Fruit fly (Drosophila melanogaster): ENCODE measurements around the gene ImpL2.
A peak's percentile ranks its signal among the peaks of the same experiment; 100 is the strongest.

The ImpL2 gene

dm6 chr3L:4254301-4254834 lies 18.4 kb upstream of the ImpL2 start, which contains the start of the genes ago and CG1265 (continued):
- no peak for TF ChIP-seq hkb (optimal IDR thresholded peaks at IDR 0.05)
- no peak for TF ChIP-seq hkb (GFP tag; IDR thresholded peaks at IDR 0.05)
- no peak for TF ChIP-seq GATAe (GFP tag; conservative IDR thresholded peaks at IDR 0.05)
- peak; percentile 67 for TF ChIP-seq slbo (GFP tag; IDR thresholded peaks at IDR 0.05)
- no peak for TF ChIP-seq CG18764 (GFP tag; optimal IDR thresholded peaks at IDR 0.05)
- TF ChIP-seq CG8281 (tag; optimal IDR thresholded peaks at IDR 0.05): no peak
- no peak for TF ChIP-seq Dad (GFP tag; optimal IDR thresholded peaks at IDR 0.05)
- TF ChIP-seq gt (GFP tag; IDR thresholded peaks at IDR 0.05): no peak
- TF ChIP-seq Neu2 (GFP tag; optimal IDR thresholded peaks at IDR 0.05; ENCODE audit: borderline replicate concordance): no peak
- no peak for TF ChIP-seq mam (GFP tag; optimal IDR thresholded peaks at IDR 0.05)
- TF ChIP-seq CG12769 (tag; optimal IDR thresholded peaks at IDR 0.05): no peak
- TF ChIP-seq CG11695 (GFP tag; IDR thresholded peaks at IDR 0.05): no peak
- peak; percentile 45 for TF ChIP-seq CG1603 (tag; optimal IDR thresholded peaks at IDR 0.05)
- peak; percentile 25; the same call in 1 of the 2 replicates for TF ChIP-seq Drgx (GFP tag; IDR thresholded peaks at IDR 0.05)
- peak; percentile 54 for TF ChIP-seq Scr (GFP tag; IDR thresholded peaks at IDR 0.05; ENCODE audit: partially characterized antibody)
- TF ChIP-seq CG9876 (GFP tag; optimal IDR thresholded peaks at IDR 0.05): no peak
- peak; percentile 73 for TF ChIP-seq gfzf (GFP tag; optimal IDR thresholded peaks at IDR 0.05)
- TF ChIP-seq oc (tag; optimal IDR thresholded peaks at IDR 0.05): no peak
- TF ChIP-seq gsb-n (tag; optimal IDR thresholded peaks at IDR 0.05): no peak
- TF ChIP-seq HHEX (GFP tag; optimal IDR thresholded peaks at IDR 0.05): no peak
- peak; percentile 43; the same call in 1 of the 3 replicates for TF ChIP-seq Opbp (GFP tag; IDR thresholded peaks at IDR 0.05; ENCODE audit: partially characterized antibody)
- no peak for TF ChIP-seq CHES-1-like (GFP tag; optimal IDR thresholded peaks at IDR 0.05)
- TF ChIP-seq CG14710 (tag; optimal IDR thresholded peaks at IDR 0.05): peak; percentile 99
- no peak for TF ChIP-seq MESR4 (GFP tag; optimal IDR thresholded peaks at IDR 0.05)
- TF ChIP-seq hb (GFP tag; IDR thresholded peaks at IDR 0.05; ENCODE audit: partially characterized antibody): no peak
- TF ChIP-seq Ets65A (GFP tag): peak; percentile 63
- TF ChIP-seq ab (GFP tag; optimal IDR thresholded peaks at IDR 0.05): peak; percentile 14
- no peak for TF ChIP-seq ssp (GFP tag; IDR thresholded peaks at IDR 0.05)
- no peak for TF ChIP-seq Rx (GFP tag; IDR thresholded peaks at IDR 0.05)
- TF ChIP-seq ash1 (GFP tag; optimal IDR thresholded peaks at IDR 0.05): no peak
- no peak for TF ChIP-seq croc (GFP tag; conservative IDR thresholded peaks at IDR 0.05)
- no peak for TF ChIP-seq nerfin-1 (tag; optimal IDR thresholded peaks at IDR 0.05)
- TF ChIP-seq Dll (GFP tag; IDR thresholded peaks at IDR 0.05; ENCODE audit: partially characterized antibody): peak; percentile 39; the same call in 2 of the 4 replicates
- TF ChIP-seq z (GFP tag; IDR thresholded peaks at IDR 0.05): no peak
- TF ChIP-seq CG31365 (tag; optimal IDR thresholded peaks at IDR 0.05): no peak
- no peak for TF ChIP-seq abd-A (tag; optimal IDR thresholded peaks at IDR 0.05)
- no peak for TF ChIP-seq onecut (GFP tag; IDR thresholded peaks at IDR 0.05)
- peak; percentile 42 for TF ChIP-seq CG9437 (GFP tag; optimal IDR thresholded peaks at IDR 0.05)
- TF ChIP-seq CG17361 (GFP tag; IDR thresholded peaks at IDR 0.05): peak; percentile 83
- TF ChIP-seq NFAT (GFP tag; IDR thresholded peaks at IDR 0.05): peak; percentile 82
- no peak for TF ChIP-seq CG4282 (GFP tag; optimal IDR thresholded peaks at IDR 0.05)
- no peak for TF ChIP-seq p53 (GFP tag; optimal IDR thresholded peaks at IDR 0.05)
- no peak for TF ChIP-seq grn (GFP tag; optimal IDR thresholded peaks at IDR 0.05)
- peak; percentile 15; the same call in 1 of the 2 replicates for TF ChIP-seq sob (GFP tag; IDR thresholded peaks at IDR 0.05)
- peak; percentile 62; the same call in 2 of the 3 replicates for TF ChIP-seq CG2889 (GFP tag; IDR thresholded peaks at IDR 0.05)
- TF ChIP-seq CG11093 (GFP tag; IDR thresholded peaks at IDR 0.05): no peak
- TF ChIP-seq CG12744 (GFP tag; optimal IDR thresholded peaks at IDR 0.05): no peak
- 0 out of 2 replicates have a peak, but pooled peaks have one; percentile 19 for TF ChIP-seq dati (GFP tag; IDR thresholded peaks at IDR 0.05)
- no peak for TF ChIP-seq hbn (GFP tag; IDR thresholded peaks at IDR 0.05; ENCODE audit: partially characterized antibody)
- no peak for TF ChIP-seq disco-r (GFP tag; optimal IDR thresholded peaks at IDR 0.05)
- no peak for TF ChIP-seq Hr78 (GFP tag; optimal IDR thresholded peaks at IDR 0.05)

Data from whole organism, embryonic.